Worm (Caenorhabditis elegans) whole organism, young adult: Measurements from ENCODE around the gene ckb-3.
"Not testable (repeated sequence)": the region's sequence is repeated elsewhere in the genome, so short reads cannot be mapped to it uniquely, and the experiment has no call there.

Source experiments
- B0035.1 ChIP-seq: sonication (generic microtip); optimal IDR thresholded peaks from 2 replicates; lab custom pipeline; 2016; ENCODE audit warnings: missing genetic modification characterization, mild to moderate bottlenecking, missing compliant biosample characterization, missing genotype, missing genetic modification reagents
- B0261.1 ChIP-seq: sonication (generic microtip); optimal IDR thresholded peaks from 2 replicates; lab custom pipeline; 2016; ENCODE audit warnings: mild to moderate bottlenecking, missing genetic modification characterization, moderate library complexity, missing compliant biosample characterization
- C17E4.6 ChIP-seq: fragments of 200-800 bp; sonication (Bioruptor generic); IDR thresholded peaks from 2 replicates; pipeline ENCODE4 v1.3.6; 2022; ENCODE audit warnings: missing genetic modification reagents, missing genetic modification characterization, missing compliant biosample characterization
- D2030.7 ChIP-seq: fragments of 200-800 bp; sonication (Bioruptor generic); IDR thresholded peaks from 2 replicates; pipeline ENCODE4 v1.3.6; 2022; ENCODE audit warnings: missing genetic modification reagents, missing genetic modification characterization, missing compliant biosample characterization
- K11D2.4 ChIP-seq: fragments of 200-800 bp; sonication (Bioruptor generic); IDR thresholded peaks from 2 replicates; pipeline ENCODE4 v1.3.6; 2022; ENCODE audit warnings: missing genetic modification reagents, missing genetic modification characterization, missing compliant biosample characterization
- K12H6.12 ChIP-seq: fragments of 200-800 bp; sonication (Bioruptor generic); optimal IDR thresholded peaks from 2 replicates; lab custom pipeline; 2018; ENCODE audit warnings: mild to moderate bottlenecking, missing genetic modification characterization, missing compliant biosample characterization
- T07F8.4 ChIP-seq: sonication (generic microtip); optimal IDR thresholded peaks from 2 replicates; lab custom pipeline; 2016; ENCODE audit warnings: mild to moderate bottlenecking, missing genetic modification characterization, moderate library complexity, missing compliant biosample characterization
- Y53G8AR.9 ChIP-seq: fragments of 200-800 bp; sonication (Bioruptor generic); conservative IDR thresholded peaks from 2 replicates; pipeline ENCODE4 v1.3.6; 2022; ENCODE audit warnings: missing genetic modification reagents, missing genetic modification characterization, missing compliant biosample characterization
- Y79H2A.3 ChIP-seq: fragments of 200-800 bp; sonication (Bioruptor generic); conservative IDR thresholded peaks from 2 replicates; pipeline ENCODE4 v1.3.6; 2022; ENCODE audit warnings: missing genetic modification reagents, missing genetic modification characterization, missing compliant biosample characterization
- ZK185.1 ChIP-seq: sonication (generic microtip); optimal IDR thresholded peaks from 2 replicates; lab custom pipeline; 2016; ENCODE audit warnings: mild to moderate bottlenecking, missing genetic modification characterization, missing compliant biosample characterization; ENCODE audit not compliant: poor library complexity, severe bottlenecking
- attf-5 ChIP-seq: fragments of 200-800 bp; sonication (Bioruptor generic); optimal IDR thresholded peaks from 2 replicates; lab custom pipeline; 2018; ENCODE audit warnings: mild to moderate bottlenecking, missing genetic modification characterization, missing compliant biosample characterization
- cebp-1 ChIP-seq, 2 experiments: fragments of 200-800 bp in 1 of 2; sonication (Bioruptor generic) in 1 of 2; sonication (generic microtip) in 1 of 2; IDR thresholded peaks in 1 of 2; optimal IDR thresholded peaks in 1 of 2; 2 replicates each; pipeline versions ENCODE4 v1.3.6 to Lab custom; 2017 to 2022; ENCODE audit warnings: missing compliant biosample characterization in 2 of 2, missing genetic modification characterization in 2 of 2, mild to moderate bottlenecking in 1 of 2, missing genetic modification reagents in 1 of 2, moderate library complexity in 1 of 2
- cebp-2 ChIP-seq: fragments of 200-800 bp; sonication (Bioruptor generic); IDR thresholded peaks from 2 replicates; pipeline ENCODE4 v1.3.6; 2022; ENCODE audit warnings: missing genetic modification characterization, missing compliant biosample characterization
- ceh-100 ChIP-seq: fragments of 200-800 bp; sonication (Bioruptor generic); IDR thresholded peaks from 2 replicates; pipeline ENCODE4 v1.3.6; 2022; ENCODE audit warnings: missing genetic modification reagents, missing genetic modification characterization, missing compliant biosample characterization
- ceh-40 ChIP-seq: fragments of 200-800 bp; sonication (Bioruptor generic); IDR thresholded peaks from 2 replicates; pipeline ENCODE4 v1.3.6; 2022; ENCODE audit warnings: missing genetic modification characterization, missing compliant biosample characterization
- ceh-58 ChIP-seq: fragments of 200-800 bp; sonication (Bioruptor generic); IDR thresholded peaks from 2 replicates; pipeline ENCODE4 v1.3.6; 2022; ENCODE audit warnings: missing genetic modification characterization, missing compliant biosample characterization
- chd-7 ChIP-seq: sonication (generic microtip); optimal IDR thresholded peaks from 2 replicates; lab custom pipeline; 2016; ENCODE audit warnings: mild to moderate bottlenecking, missing genetic modification characterization, moderate library complexity, missing compliant biosample characterization
- die-1 ChIP-seq: sonication (generic microtip); optimal IDR thresholded peaks from 2 replicates; lab custom pipeline; 2016; ENCODE audit warnings: missing genotype, mild to moderate bottlenecking, missing genetic modification characterization, missing compliant biosample characterization
- dox-1 ChIP-seq: fragments of 200-800 bp; sonication (Bioruptor generic); IDR thresholded peaks from 2 replicates; pipeline ENCODE4 v1.3.6; 2022; ENCODE audit warnings: missing genetic modification reagents, missing genetic modification characterization, missing compliant biosample characterization
- egl-44 ChIP-seq: fragments of 200-800 bp; sonication (Bioruptor generic); IDR thresholded peaks from 2 replicates; pipeline ENCODE4 v1.3.6; 2022; ENCODE audit warnings: missing genetic modification reagents, missing genetic modification characterization, missing compliant biosample characterization
- egrh-3 ChIP-seq: fragments of 200-800 bp; sonication (Bioruptor generic); IDR thresholded peaks from 2 replicates; pipeline ENCODE4 v1.3.6; 2022; ENCODE audit warnings: missing genetic modification reagents, missing genetic modification characterization, missing compliant biosample characterization
- ekl-4 ChIP-seq: fragments of 200-800 bp; sonication (Bioruptor generic); IDR thresholded peaks from 2 replicates; pipeline ENCODE4 v1.3.6; 2022; ENCODE audit warnings: missing genetic modification reagents, missing genetic modification characterization, missing compliant biosample characterization
- fkh-3 ChIP-seq: sonication (generic microtip); optimal IDR thresholded peaks from 2 replicates; lab custom pipeline; 2016; ENCODE audit warnings: mild to moderate bottlenecking, missing genetic modification characterization, missing compliant biosample characterization
- hmg-20 ChIP-seq: fragments of 200-800 bp; sonication (Bioruptor generic); IDR thresholded peaks from 2 replicates; pipeline ENCODE4 v1.3.6; 2022; ENCODE audit warnings: missing genetic modification reagents, missing genetic modification characterization, missing compliant biosample characterization
- let-607 ChIP-seq, 2 experiments: fragments of 200-800 bp in 1 of 2; sonication (Bioruptor generic) in 1 of 2; sonication (generic microtip) in 1 of 2; optimal IDR thresholded peaks; 2 replicates each; lab custom pipeline; 2016 to 2018; ENCODE audit warnings: mild to moderate bottlenecking in 2 of 2, missing compliant biosample characterization in 2 of 2, missing genetic modification characterization in 2 of 2, moderate library complexity in 2 of 2, missing genotype in 1 of 2
- lin-26 ChIP-seq: fragments of 200-800 bp; sonication (Bioruptor generic); IDR thresholded peaks from 2 replicates; pipeline ENCODE4 v1.3.6; 2022; ENCODE audit warnings: missing genetic modification reagents, missing genetic modification characterization, missing compliant biosample characterization
- lin-40 ChIP-seq: sonication (generic microtip); optimal IDR thresholded peaks from 2 replicates; lab custom pipeline; 2016; ENCODE audit warnings: missing genetic modification characterization, mild to moderate bottlenecking, missing compliant biosample characterization, missing genotype, missing genetic modification reagents
- lin-54 ChIP-seq: fragments of 200-800 bp; sonication (Bioruptor generic); optimal IDR thresholded peaks from 2 replicates; lab custom pipeline; 2018; ENCODE audit warnings: mild to moderate bottlenecking, missing genetic modification characterization, missing compliant biosample characterization
- lsl-1 ChIP-seq: fragments of 200-800 bp; sonication (Bioruptor generic); optimal IDR thresholded peaks from 2 replicates; lab custom pipeline; 2018; ENCODE audit warnings: mild to moderate bottlenecking, missing genetic modification characterization, moderate library complexity, missing compliant biosample characterization
- madf-10 ChIP-seq: sonication (generic microtip); optimal IDR thresholded peaks from 2 replicates; lab custom pipeline; 2016; ENCODE audit warnings: mild to moderate bottlenecking, missing genetic modification characterization, missing compliant biosample characterization
- madf-6 ChIP-seq: fragments of 200-800 bp; sonication (Bioruptor generic); IDR thresholded peaks from 2 replicates; pipeline ENCODE4 v1.3.6; 2022; ENCODE audit warnings: missing genetic modification reagents, missing genetic modification characterization, missing compliant biosample characterization
- mcd-1 ChIP-seq: fragments of 200-800 bp; sonication (Bioruptor generic); IDR thresholded peaks from 2 replicates; pipeline ENCODE4 v1.3.6; 2022; ENCODE audit warnings: missing genetic modification reagents, missing genetic modification characterization, missing compliant biosample characterization
- nfyb-1 ChIP-seq: fragments of 200-800 bp; sonication (Bioruptor generic); IDR thresholded peaks from 2 replicates; pipeline ENCODE4 v1.3.6; 2022; ENCODE audit warnings: missing genetic modification reagents, missing genetic modification characterization, missing compliant biosample characterization
- nhr-179 ChIP-seq: sonication (generic microtip); optimal IDR thresholded peaks from 2 replicates; lab custom pipeline; 2016; ENCODE audit warnings: mild to moderate bottlenecking, missing genetic modification characterization, missing compliant biosample characterization
- pbrm-1 ChIP-seq: fragments of 200-800 bp; sonication (Bioruptor generic); IDR thresholded peaks from 2 replicates; pipeline ENCODE4 v1.3.6; 2022; ENCODE audit warnings: missing genetic modification reagents, missing genetic modification characterization, missing compliant biosample characterization
- rcor-1 ChIP-seq: fragments of 200-800 bp; sonication (Bioruptor generic); IDR thresholded peaks from 2 replicates; pipeline ENCODE4 v1.3.6; 2022; ENCODE audit warnings: missing genetic modification reagents, missing genetic modification characterization, missing compliant biosample characterization
- rec-8 ChIP-seq, 2 experiments: sonication (generic microtip); optimal IDR thresholded peaks; 2 replicates each; lab custom pipeline; 2016; ENCODE audit warnings: mild to moderate bottlenecking in 2 of 2, missing genetic modification characterization in 2 of 2, missing genetic modification reagents in 2 of 2, missing genotype in 2 of 2, missing biosample characterization in 1 of 2, missing compliant biosample characterization in 1 of 2, moderate library complexity in 1 of 2
- repo-1 ChIP-seq: sonication (generic microtip); optimal IDR thresholded peaks from 2 replicates; lab custom pipeline; 2017; ENCODE audit warnings: mild to moderate bottlenecking, missing genetic modification characterization, missing compliant biosample characterization
- snpc-4 ChIP-seq, 5 experiments: fragments of 150-350 bp in 1 of 5; sonication (generic microtip) in 4 of 5; optimal IDR thresholded peaks; 2 replicates each; lab custom pipeline; 2014 to 2018; ENCODE audit warnings: missing genetic modification characterization in 5 of 5, missing biosample characterization in 3 of 5, antibody characterized with exemption in 2 of 5, mild to moderate bottlenecking in 2 of 5, missing compliant biosample characterization in 2 of 5, missing genotype in 2 of 5, moderate library complexity in 2 of 5, missing genetic modification reagents in 1 of 5
- tbp1 ChIP-seq: fragments of 200-800 bp; sonication (Bioruptor generic); optimal IDR thresholded peaks from 2 replicates; lab custom pipeline; 2018; ENCODE audit warnings: mild to moderate bottlenecking, missing genetic modification characterization, missing compliant biosample characterization
- zfh-2 ChIP-seq: fragments of 200-800 bp; sonication (Bioruptor generic); conservative IDR thresholded peaks from 2 replicates; pipeline ENCODE4 v1.3.6; 2022; ENCODE audit warnings: missing genetic modification reagents, missing genetic modification characterization, missing compliant biosample characterization
- ztf-18 ChIP-seq: sonication (generic microtip); optimal IDR thresholded peaks from 2 replicates; lab custom pipeline; 2016; ENCODE audit warnings: missing genotype, mild to moderate bottlenecking, missing genetic modification characterization, missing compliant biosample characterization
- ztf-26 ChIP-seq: sonication (generic microtip); optimal IDR thresholded peaks from 2 replicates; lab custom pipeline; 2017; ENCODE audit warnings: missing genetic modification characterization, missing compliant biosample characterization
- ztf-28 ChIP-seq: fragments of 200-800 bp; sonication (Bioruptor generic); IDR thresholded peaks from 2 replicates; pipeline ENCODE4 v1.3.6; 2022; ENCODE audit warnings: missing genetic modification reagents, missing genetic modification characterization, missing compliant biosample characterization

ckb-3 gene

DNA sequence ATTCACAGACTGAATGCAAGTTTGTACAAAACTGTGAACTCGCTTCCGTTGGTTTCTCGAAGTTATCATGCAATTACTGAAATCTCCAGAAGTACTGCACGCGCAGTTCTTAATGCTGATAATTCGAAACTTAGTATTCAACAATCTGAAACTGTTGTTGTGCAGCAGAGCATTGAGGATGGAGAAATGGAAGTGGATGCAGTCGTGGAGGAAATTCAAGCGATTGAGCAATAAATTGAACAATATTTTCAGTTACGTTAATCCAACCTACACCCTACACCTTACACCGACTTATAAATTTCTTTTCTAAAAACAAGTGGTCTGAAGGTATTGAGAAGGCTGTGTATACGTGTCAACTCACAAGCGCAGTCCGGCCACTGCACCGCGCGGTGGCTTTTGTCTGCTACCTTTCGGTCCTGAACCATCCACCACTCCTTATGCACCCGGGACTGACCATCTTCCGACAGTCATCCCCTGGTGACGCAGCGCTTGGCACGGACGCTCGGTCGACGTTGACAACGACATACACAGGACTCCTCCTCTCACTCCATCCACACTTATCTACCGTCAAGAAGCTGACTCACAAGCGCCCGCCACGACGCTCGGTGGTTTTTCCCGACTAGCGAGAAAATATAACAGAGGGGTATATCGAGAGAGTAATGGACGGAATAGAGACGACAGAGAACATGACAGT lies 8.1 kb downstream of the ckb-3 start:
- TF ChIP-seq fkh-3 (tag; lab: Kevin White, UChicago) (peak; percentile 63), ceh-58 (0 out of 2 replicates have a peak, but pooled peaks have one; percentile 2), dox-1 (GFP tag; lab: Robert Waterston, UW) (peak; percentile 94), lin-26 (GFP tag; lab: Robert Waterston, UW) (peak; percentile 72), die-1 (tag; lab: Kevin White, UChicago) (peak; percentile 0), T07F8.4 (tag; lab: Kevin White, UChicago) (peak; percentile 2), pbrm-1 (GFP tag; lab: Robert Waterston, UW) (peak; percentile 56), D2030.7 (peak; percentile 73; the same call in 1 of the 2 replicates), C17E4.6 (GFP tag; lab: Robert Waterston, UW) (peak; percentile 17; the same call in 1 of the 2 replicates), lsl-1 (GFP tag; lab: Kevin White, UChicago) (peak; percentile 34), nhr-179 (tag; lab: Kevin White, UChicago) (peak; percentile 13), mcd-1 (peak; percentile 68), egl-44 (GFP tag; lab: Robert Waterston, UW) (peak; percentile 76), hmg-20 (peak; percentile 60), rcor-1 (GFP tag; lab: Robert Waterston, UW) (peak; percentile 57), ztf-18 (tag; lab: Kevin White, UChicago) (peak; percentile 66), cebp-1 (tag; optimal IDR thresholded peaks at IDR 0.05; lab: Kevin White, UChicago) (peak; percentile 54), repo-1 (tag; lab: Kevin White, UChicago) (peak; percentile 28), ztf-26 (peak; percentile 60), madf-6 (peak; percentile 28), tbp1 (GFP tag; lab: Kevin White, UChicago) (peak; percentile 77), madf-10 (tag; lab: Kevin White, UChicago) (peak; percentile 9), Y79H2A.3 (GFP tag; lab: Robert Waterston, UW) (0 out of 2 replicates have a peak, but pooled peaks have one; percentile 10), egrh-3 (peak; percentile 80), rec-8 (tag; optimal IDR thresholded peaks at IDR 0.05; lab: Kevin White, UChicago) (peak in 1 of 2 experiments; percentile 8), chd-7 (tag; lab: Kevin White, UChicago) (peak; percentile 59), ceh-40 (GFP tag; lab: Robert Waterston, UW) (0 out of 2 replicates have a peak, but pooled peaks have one; percentile 33), attf-5 (peak; percentile 10), snpc-4 (tag; optimal IDR thresholded peaks at IDR 0.05; lab: Kevin White, UChicago) (peak in 3 of 4 experiments; percentile 2 to 66 (median 65)), K12H6.12 (tag; lab: Kevin White, UChicago) (peak; percentile 88), lin-54 (GFP tag; lab: Kevin White, UChicago) (peak; percentile 38), B0035.1 (peak; percentile 47), ceh-100 (GFP tag; lab: Robert Waterston, UW) (peak; percentile 25), nfyb-1 (GFP tag; lab: Robert Waterston, UW) (peak; percentile 82; the same call in 1 of the 2 replicates), ztf-28 (GFP tag; lab: Robert Waterston, UW) (0 out of 2 replicates have a peak, but pooled peaks have one; percentile 39), ZK185.1 (tag; lab: Kevin White, UChicago) (peak; percentile 78), zfh-2 (GFP tag; lab: Robert Waterston, UW) (peak; percentile 88), lin-40 (tag; lab: Kevin White, UChicago) (peak; percentile 82), B0261.1 (tag; lab: Kevin White, UChicago) (peak; percentile 67), let-607 (tag; optimal IDR thresholded peaks at IDR 0.05; lab: Kevin White, UChicago) (peak; percentile 34 to 51), Y53G8AR.9 (0 out of 2 replicates have a peak, but pooled peaks have one; percentile 24), cebp-2 (GFP tag; lab: Robert Waterston, UW) (peak; percentile 16; the same call in 1 of the 2 replicates), ekl-4 (GFP tag; lab: Robert Waterston, UW) (peak; percentile 52), K11D2.4 (GFP tag; lab: Robert Waterston, UW) (peak; percentile 76)
- TF ChIP-seq cebp-1 (GFP tag; IDR thresholded peaks at IDR 0.05; lab: Robert Waterston, UW); snpc-4 (GFP tag; optimal IDR thresholded peaks at IDR 0.05; lab: Kevin White, UChicago): not testable (repeated sequence)
